Fruit fly (Drosophila melanogaster): Measurements from ENCODE around the gene CG10561.

CG10561 gene

dm6 chr2L:19140984-19141262 lies 26.7 kb downstream of the CG10561 start (continued):
- peak; percentile 10 for TF ChIP-seq CG12391 (tag; optimal IDR thresholded peaks at IDR 0.05)
- peak; percentile 59 for TF ChIP-seq Taf1 (GFP tag; IDR thresholded peaks at IDR 0.05)
- no peak for TF ChIP-seq sisA (GFP tag; IDR thresholded peaks at IDR 0.05)
- TF ChIP-seq CG15514 (GFP tag; optimal IDR thresholded peaks at IDR 0.05), result peak; percentile 50
- no peak for TF ChIP-seq shn (GFP tag; optimal IDR thresholded peaks at IDR 0.05)
- TF ChIP-seq HmgZ (tag; optimal IDR thresholded peaks at IDR 0.05), result peak; percentile 9
- TF ChIP-seq cad (GFP tag; optimal IDR thresholded peaks at IDR 0.05), result no peak
- no peak for TF ChIP-seq CG3838 (GFP tag; optimal IDR thresholded peaks at IDR 0.05)

dm6 chr2L:19141435-19142126 lies 27.4 kb downstream of the CG10561 start:
- no peak for TF ChIP-seq h (optimal IDR thresholded peaks at IDR 0.05)
- TF ChIP-seq Rx (GFP tag; IDR thresholded peaks at IDR 0.05), result peak; percentile 38; the same call in 1 of the 2 replicates
- peak; percentile 72 for TF ChIP-seq D19B (GFP tag; optimal IDR thresholded peaks at IDR 0.05)
- peak; percentile 31 for TF ChIP-seq CG12299 (tag; optimal IDR thresholded peaks at IDR 0.05)
- TF ChIP-seq CG7357 (GFP tag; IDR thresholded peaks at IDR 0.05), result no peak
- TF ChIP-seq unc-4 (GFP tag; IDR thresholded peaks at IDR 0.05; ENCODE audit: partially characterized antibody), result no peak
- no peak for TF ChIP-seq Aef1 (GFP tag; IDR thresholded peaks at IDR 0.05)
- no peak for TF ChIP-seq stc (GFP tag; IDR thresholded peaks at IDR 0.05)
- TF ChIP-seq CG8924 (tag; optimal IDR thresholded peaks at IDR 0.05), result peak; percentile 86
- TF ChIP-seq CG32767 (GFP tag; IDR thresholded peaks at IDR 0.05), result peak; percentile 20; the same call in 1 of the 2 replicates
- TF ChIP-seq CG10366 (GFP tag; IDR thresholded peaks at IDR 0.05), result peak; percentile 27; the same call in 1 of the 2 replicates
- TF ChIP-seq Sox100B (GFP tag; optimal IDR thresholded peaks at IDR 0.05), result peak; percentile 82
- peak; percentile 41 for TF ChIP-seq Hmx (GFP tag; optimal IDR thresholded peaks at IDR 0.05)
- 0 out of 2 replicates have a peak, but pooled peaks have one; percentile 72 for TF ChIP-seq Rfx (GFP tag; IDR thresholded peaks at IDR 0.05)
- TF ChIP-seq CG18262 (tag; optimal IDR thresholded peaks at IDR 0.05), result peak; percentile 86
- TF ChIP-seq her (GFP tag; optimal IDR thresholded peaks at IDR 0.05), result peak; percentile 52
- 0 out of 3 replicates have a peak, but pooled peaks have one; percentile 31 for TF ChIP-seq zfh1 (GFP tag; IDR thresholded peaks at IDR 0.05)
- peak; percentile 41 for TF ChIP-seq CG4328 (GFP tag; optimal IDR thresholded peaks at IDR 0.05)
- TF ChIP-seq CG2120 (GFP tag; optimal IDR thresholded peaks at IDR 0.05), result peak; percentile 84
- no peak for TF ChIP-seq hb (GFP tag; IDR thresholded peaks at IDR 0.05; ENCODE audit: partially characterized antibody)
- TF ChIP-seq ato (GFP tag; IDR thresholded peaks at IDR 0.05; ENCODE audit: partially characterized antibody), result no peak
- TF ChIP-seq CG10462 (GFP tag; optimal IDR thresholded peaks at IDR 0.05), result peak; percentile 8
- TF ChIP-seq Elba2 (GFP tag; optimal IDR thresholded peaks at IDR 0.05), result no peak
- no peak for TF ChIP-seq Doc3 (GFP tag; IDR thresholded peaks at IDR 0.05; ENCODE audit: partially characterized antibody)
- TF ChIP-seq CG11696 (GFP tag; IDR thresholded peaks at IDR 0.05), result no peak
- TF ChIP-seq HLH4C (GFP tag; IDR thresholded peaks at IDR 0.05; ENCODE audit: partially characterized antibody), result no peak
- no peak for TF ChIP-seq grn (GFP tag; optimal IDR thresholded peaks at IDR 0.05)
- TF ChIP-seq CHES-1-like (GFP tag; optimal IDR thresholded peaks at IDR 0.05), result peak; percentile 49
- TF ChIP-seq usp (GFP tag; optimal IDR thresholded peaks at IDR 0.05), result no peak
- TF ChIP-seq CG32532 (GFP tag; IDR thresholded peaks at IDR 0.05), result peak; percentile 67
- TF ChIP-seq CG11560 (tag; IDR thresholded peaks at IDR 0.05), result no peak
- TF ChIP-seq Oaz (GFP tag; IDR thresholded peaks at IDR 0.05), result no peak
- TF ChIP-seq gfzf (GFP tag; optimal IDR thresholded peaks at IDR 0.05), result no peak
- TF ChIP-seq yki (optimal IDR thresholded peaks at IDR 0.05), result no peak
- no peak for TF ChIP-seq Trl (optimal IDR thresholded peaks at IDR 0.05)
- TF ChIP-seq Trl (GFP tag; optimal IDR thresholded peaks at IDR 0.05), result peak; percentile 81
- TF ChIP-seq BEAF-32 (GFP tag; optimal IDR thresholded peaks at IDR 0.05), result no peak
- TF ChIP-seq Sry-β (GFP tag; optimal IDR thresholded peaks at IDR 0.05), result peak; percentile 27
- TF ChIP-seq Mrtf (GFP tag; IDR thresholded peaks at IDR 0.05), result 0 out of 3 replicates have a peak, but pooled peaks have one; percentile 43
- no peak for TF ChIP-seq CG34224 (GFP tag; IDR thresholded peaks at IDR 0.05; ENCODE audit: partially characterized antibody)
- no peak; the same call in none of the 2 replicates for TF ChIP-seq CG4404 (GFP tag; IDR thresholded peaks at IDR 0.05)
- TF ChIP-seq lmd (GFP tag; IDR thresholded peaks at IDR 0.05), result peak; percentile 73
- no peak for TF ChIP-seq insv (GFP tag; optimal IDR thresholded peaks at IDR 0.05)

All from whole organism, embryonic.